Worm (Caenorhabditis elegans): ENCODE data around the gene nfyc-1.

Gene nfyc-1

ce11 chrII:28283-28682 lies 15.4 kb upstream of the nfyc-1 start, which contains the start of gene F23F1.4:
Gene F23F1.4 (minus strand): TSS chrII:28423.
- no peak for TF ChIP-seq nhr-90 (tag; optimal IDR thresholded peaks at IDR 0.05)
- no peak for TF ChIP-seq C17E4.6 (GFP tag; IDR thresholded peaks at IDR 0.05)
- TF ChIP-seq F52B5.7 (tag; optimal IDR thresholded peaks at IDR 0.05): no peak
- TF ChIP-seq B0035.1 (tag; optimal IDR thresholded peaks at IDR 0.05): no peak

ce11 chrII:29578-29977 lies 14.1 kb upstream of the nfyc-1 start:
- TF ChIP-seq F22D6.2 (tag; optimal IDR thresholded peaks at IDR 0.05): no peak
- TF ChIP-seq C17E4.6 (GFP tag; IDR thresholded peaks at IDR 0.05): no peak
- no peak for TF ChIP-seq rpc-1 (optimal IDR thresholded peaks at IDR 0.05)
- TF ChIP-seq rpc-1 (tag; optimal IDR thresholded peaks at IDR 0.05): no peak
- no peak for TF ChIP-seq madf-3 (GFP tag; IDR thresholded peaks at IDR 0.05)
- no peak for TF ChIP-seq snpc-1.1 (tag; optimal IDR thresholded peaks at IDR 0.05; ENCODE audit: insufficient read depth)
- no peak for TF ChIP-seq nfyb-1 (GFP tag; IDR thresholded peaks at IDR 0.05)
- no peak for TF ChIP-seq unc-62 (GFP tag; optimal IDR thresholded peaks at IDR 0.05)
- TF ChIP-seq madf-8 (GFP tag; conservative IDR thresholded peaks at IDR 0.05): no peak
- no peak for TF ChIP-seq lag-1 (GFP tag; IDR thresholded peaks at IDR 0.05)
- no peak for TF ChIP-seq egl-18 (GFP tag; IDR thresholded peaks at IDR 0.05)

ce11 chrII:31521-31920 lies 12.2 kb upstream of the nfyc-1 start, which contains the start of the genes F23F1.5 and fbxc-54:
Gene F23F1.5 (minus strand): TSS chrII:31584.
Gene fbxc-54 (plus strand): TSS chrII:31719.
- TF ChIP-seq cebp-1 (GFP tag; IDR thresholded peaks at IDR 0.05): peak; percentile 94
- peak; percentile 98 for TF ChIP-seq cebp-1 (tag; optimal IDR thresholded peaks at IDR 0.05)
- TF ChIP-seq rpc-1 (optimal IDR thresholded peaks at IDR 0.05): no peak
- no peak for TF ChIP-seq rpc-1 (tag; optimal IDR thresholded peaks at IDR 0.05)
- no peak for TF ChIP-seq lsl-1 (GFP tag; optimal IDR thresholded peaks at IDR 0.05)
- TF ChIP-seq ceh-91 (GFP tag; IDR thresholded peaks at IDR 0.05): no peak
- no peak for TF ChIP-seq aptf-3 (GFP tag; IDR thresholded peaks at IDR 0.05)
- no peak for TF ChIP-seq nfya-2 (GFP tag; IDR thresholded peaks at IDR 0.05)
- TF ChIP-seq akir-1 (GFP tag; optimal IDR thresholded peaks at IDR 0.05): no peak
- no peak for TF ChIP-seq snpc-3.4 (tag; optimal IDR thresholded peaks at IDR 0.05)
- no peak for TF ChIP-seq rec-8 (tag; optimal IDR thresholded peaks at IDR 0.05)
- peak; percentile 79 for TF ChIP-seq attf-3 (GFP tag; conservative IDR thresholded peaks at IDR 0.05)
- no peak for TF ChIP-seq Y53F4B.3 (GFP tag; IDR thresholded peaks at IDR 0.05)
- no peak for TF ChIP-seq dpff-1 (tag; optimal IDR thresholded peaks at IDR 0.05)

- TF ChIP-seq F22D6.2 (tag; optimal IDR thresholded peaks at IDR 0.05): no peak
- TF ChIP-seq nhr-179 (tag; optimal IDR thresholded peaks at IDR 0.05): no peak
- TF ChIP-seq ztf-18 (tag; optimal IDR thresholded peaks at IDR 0.05): no peak
- TF ChIP-seq C06A6.2 (GFP tag; conservative IDR thresholded peaks at IDR 0.05): no peak
- TF ChIP-seq zim-3 (tag; optimal IDR thresholded peaks at IDR 0.05): no peak
- TF ChIP-seq F23B12.7 (tag; optimal IDR thresholded peaks at IDR 0.05; ENCODE audit: insufficient read depth): no peak
- no peak for TF ChIP-seq Y79H2A.3 (GFP tag; conservative IDR thresholded peaks at IDR 0.05)
- TF ChIP-seq bed-1 (GFP tag; IDR thresholded peaks at IDR 0.05): no peak
- TF ChIP-seq B0336.3 (GFP tag; IDR thresholded peaks at IDR 0.05): no peak
- TF ChIP-seq ama-1 (optimal IDR thresholded peaks at IDR 0.05): no peak
- no peak for TF ChIP-seq ama-1 (GFP tag; optimal IDR thresholded peaks at IDR 0.05)
- no peak for TF ChIP-seq ztf-28 (GFP tag; IDR thresholded peaks at IDR 0.05)
- no peak for TF ChIP-seq T07F8.4 (tag; optimal IDR thresholded peaks at IDR 0.05)
- no peak for TF ChIP-seq B0035.1 (tag; optimal IDR thresholded peaks at IDR 0.05)
Observed at ce11 chrII:33904-34303, 9.8 kb upstream of the nfyc-1 start, which contains the start of gene F23F1.2. Gene F23F1.2 (plus strand): TSS chrII:34204.

Data from whole organism, young adult.